Fruit fly (Drosophila melanogaster): ENCODE measurements around the gene IM33.

- TF ChIP-seq CG8478 (optimal IDR thresholded peaks at IDR 0.05) = no peak
- no peak for TF ChIP-seq Dll (optimal IDR thresholded peaks at IDR 0.05)
- TF ChIP-seq usp (GFP tag; optimal IDR thresholded peaks at IDR 0.05) = no peak
Observed at dm6 chr2L:3685139-3685851, 11.2 kb downstream of the IM33 start.
